Fruit fly (Drosophila melanogaster) whole organism, prepupa: ENCODE results near the gene CG17221.

Experiments
- CG6276 ChIP-seq: fragments of 200-800 bp; sonication (Bioruptor generic); optimal IDR thresholded peaks from 2 replicates; lab custom pipeline; 2017; ENCODE audit warnings: missing biosample characterization, mild to moderate bottlenecking, missing genetic modification characterization
- CG8319 ChIP-seq: fragments of 200-800 bp; sonication (Bioruptor generic); optimal IDR thresholded peaks from 3 replicates; lab custom pipeline; 2016; ENCODE audit warnings: missing biosample characterization, missing genetic modification characterization
- CG8632 ChIP-seq: fragments of 200-800 bp; sonication (Bioruptor generic); optimal IDR thresholded peaks from 3 replicates; lab custom pipeline; 2016; ENCODE audit warnings: missing biosample characterization, missing genetic modification characterization

- TF ChIP-seq CG6276 (GFP tag; lab: Kevin White, UChicago) (no peak), CG8319 (GFP tag; lab: Kevin White, UChicago) (no peak), CG8632 (GFP tag; lab: Kevin White, UChicago) (no peak)
These were observed 40.7 kb upstream of the CG17221 start, which contains the start of gene Ccdc85 for dm6 chr2L:2999113-2999512.
